Fruit fly (Drosophila melanogaster) whole organism, pupa: ENCODE results near the gene Cngl.

ENCODE experiments used
- CG13204 ChIP-seq: fragments of 200-800 bp; sonication (Bioruptor generic); optimal IDR thresholded peaks from 2 replicates; lab custom pipeline; 2018; ENCODE audit warnings: missing biosample characterization, mild to moderate bottlenecking, missing genetic modification characterization, moderate library complexity
- CG14655 ChIP-seq: fragments of 200-800 bp; sonication (Bioruptor generic); optimal IDR thresholded peaks from 3 replicates; lab custom pipeline; 2017; ENCODE audit warnings: mild to moderate bottlenecking, missing biosample characterization, missing genetic modification reagents, missing genetic modification characterization
- CG4496 ChIP-seq: fragments of 200-800 bp; sonication (Bioruptor generic); IDR thresholded peaks from 3 replicates; pipeline ENCODE4 v1.3.6; 2022; ENCODE audit warnings: missing biosample characterization, missing genetic modification characterization

DNA sequence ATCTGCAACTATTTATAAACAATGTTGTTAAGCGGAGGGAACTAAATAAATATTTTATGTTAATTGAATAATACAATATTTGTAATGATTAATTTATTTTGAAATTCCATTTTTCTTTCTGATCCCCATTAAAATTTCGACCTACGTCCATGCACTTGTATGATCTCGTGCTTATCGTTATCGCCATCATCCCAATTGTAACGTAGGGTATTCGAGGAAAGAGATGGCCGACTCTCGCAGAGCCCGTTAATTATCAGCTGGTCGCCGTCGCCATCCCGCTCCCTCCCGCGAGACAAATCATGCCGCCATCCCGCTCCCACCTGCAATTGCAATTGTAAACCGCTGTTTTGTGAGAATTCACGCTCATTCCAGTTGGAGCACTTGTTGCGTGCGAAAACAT is 12.1 kb upstream of the Cngl start, which contains the start of gene CG11655:
- TF ChIP-seq CG14655 (GFP tag; lab: Kevin White, UChicago) (no peak), CG13204 (no peak), CG4496 (GFP tag; lab: Robert Waterston, UW) (peak; percentile 64)
